Fruit fly (Drosophila melanogaster) whole organism, embryonic: Measurements from ENCODE around the gene CG11970.

ENCODE experiments used
- CG11504 ChIP-seq: fragments of 200-800 bp; sonication (Bioruptor generic); optimal IDR thresholded peaks from 3 replicates; lab custom pipeline; 2019; ENCODE audit warnings: missing biosample characterization, mild to moderate bottlenecking, missing genetic modification characterization, moderate library complexity
- CG13123 ChIP-seq: fragments of 200-800 bp; sonication (Bioruptor generic); optimal IDR thresholded peaks from 2 replicates; lab custom pipeline; 2016; ENCODE audit warnings: missing biosample characterization, missing genetic modification characterization
- CG2120 ChIP-seq: fragments of 200-800 bp; sonication (Bioruptor generic); optimal IDR thresholded peaks from 3 replicates; lab custom pipeline; 2016; ENCODE audit warnings: missing biosample characterization, missing genetic modification characterization
- CG30403 ChIP-seq: fragments of 200-800 bp; sonication (Bioruptor generic); optimal IDR thresholded peaks from 3 replicates; lab custom pipeline; 2016; ENCODE audit warnings: missing biosample characterization, missing genetic modification characterization
- HLH3B ChIP-seq: fragments of 200-800 bp; sonication (Bioruptor generic); IDR thresholded peaks from 2 replicates; pipeline ENCODE4 v1.3.6; 2022; ENCODE audit warnings: missing biosample characterization, missing genetic modification characterization
- Oaz ChIP-seq: fragments of 200-800 bp; sonication (Bioruptor generic); IDR thresholded peaks from 2 replicates; pipeline ENCODE4 v1.3.6; 2022; ENCODE audit warnings: missing biosample characterization, missing genetic modification characterization
- Ssrp ChIP-seq: fragments of 200-800 bp; sonication (Bioruptor generic); optimal IDR thresholded peaks from 2 replicates; lab custom pipeline; 2018; ENCODE audit warnings: missing biosample characterization, mild to moderate bottlenecking, missing genetic modification characterization, moderate library complexity
- ara ChIP-seq: fragments of 200-800 bp; sonication (Bioruptor generic); IDR thresholded peaks from 2 replicates; pipeline ENCODE4 v1.3.6; 2022; ENCODE audit warnings: missing biosample characterization, missing genetic modification characterization
- kah ChIP-seq: fragments of 200-800 bp; sonication (Bioruptor generic); optimal IDR thresholded peaks from 2 replicates; lab custom pipeline; 2018; ENCODE audit warnings: missing biosample characterization, mild to moderate bottlenecking, missing genetic modification characterization
- ranshi ChIP-seq: fragments of 200-800 bp; sonication (Bioruptor generic); IDR thresholded peaks from 2 replicates; pipeline ENCODE4 v1.3.6; 2022; ENCODE audit warnings: missing biosample characterization, missing genetic modification characterization
- repo ChIP-seq: fragments of 200-800 bp; sonication (Bioruptor generic); optimal IDR thresholded peaks from 2 replicates; lab custom pipeline; 2016; ENCODE audit warnings: missing biosample characterization, missing genetic modification characterization
- ttk ChIP-seq: fragments of 200-800 bp; sonication (Bioruptor generic); IDR thresholded peaks from 2 replicates; pipeline ENCODE4 v2.1.2; 2022; ENCODE audit warnings: missing biosample characterization, missing genetic modification characterization

DNA sequence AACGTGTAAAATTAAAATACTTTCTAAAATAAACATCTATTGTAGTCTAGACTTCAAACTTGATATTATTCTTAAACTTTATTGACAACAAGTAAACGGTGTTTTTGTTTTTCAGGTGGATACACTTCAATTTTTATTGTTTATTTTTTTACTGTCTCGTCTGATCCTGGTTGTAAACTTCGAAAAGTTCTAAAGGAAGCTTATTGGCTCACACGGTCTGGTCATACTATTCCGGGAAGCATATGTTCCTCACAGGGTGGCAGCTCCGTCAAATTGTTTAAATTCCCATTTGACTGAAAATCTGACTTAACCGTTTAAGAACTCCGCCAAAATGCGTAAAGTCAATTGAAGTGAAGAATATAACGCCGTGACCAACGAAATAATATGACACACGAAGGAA is 23.7 kb downstream of the CG11970 start, which contains the start of gene CG11983:
- TF ChIP-seq HLH3B (no peak), CG30403 (GFP tag; lab: Kevin White, UChicago) (no peak), ranshi (no peak), CG2120 (GFP tag; lab: Kevin White, UChicago) (peak; percentile 15), CG13123 (GFP tag; lab: Kevin White, UChicago) (no peak), CG11504 (tag; lab: Kevin White, UChicago) (no peak), ara (GFP tag; lab: Robert Waterston, UW) (no peak), kah (GFP tag; lab: Kevin White, UChicago) (no peak), repo (GFP tag; lab: Kevin White, UChicago) (no peak), ttk (no peak), Ssrp (tag; lab: Kevin White, UChicago) (no peak), Oaz (GFP tag; lab: Robert Waterston, UW) (no peak)
